Fruit fly (Drosophila melanogaster) whole organism, embryonic: ENCODE data around the gene CG42792.

ENCODE experiments used
- CG10209 ChIP-seq: fragments of 200-800 bp; sonication (Bioruptor generic); optimal IDR thresholded peaks from 3 replicates; lab custom pipeline; 2017; ENCODE audit warnings: missing biosample characterization, mild to moderate bottlenecking, missing genetic modification characterization, missing genetic modification reagents
- CG18011 ChIP-seq: fragments of 200-800 bp; sonication (Bioruptor generic); optimal IDR thresholded peaks from 2 replicates; lab custom pipeline; 2017; ENCODE audit warnings: missing biosample characterization, missing genetic modification characterization, mild to moderate bottlenecking, moderate library complexity, missing genotype
- CG18262 ChIP-seq: fragments of 200-800 bp; optimal IDR thresholded peaks from 3 replicates; lab custom pipeline; 2019; ENCODE audit warnings: missing biosample characterization, mild to moderate bottlenecking, missing genetic modification characterization, moderate library complexity
- CG3847 ChIP-seq: fragments of 200-800 bp; sonication (Bioruptor generic); IDR thresholded peaks from 2 replicates; pipeline ENCODE4 v1.3.6; 2022; ENCODE audit warnings: missing biosample characterization, missing genetic modification characterization
- CG6654 ChIP-seq: fragments of 200-800 bp; sonication (Bioruptor generic); optimal IDR thresholded peaks from 2 replicates; lab custom pipeline; 2017; ENCODE audit warnings: missing biosample characterization, mild to moderate bottlenecking, missing genetic modification characterization
- CG6791 ChIP-seq: fragments of 200-800 bp; sonication (Bioruptor generic); IDR thresholded peaks from 3 replicates; pipeline ENCODE4 v1.3.6; 2022; ENCODE audit warnings: missing biosample characterization, missing genetic modification characterization; ENCODE audit not compliant: partially characterized antibody
- CG8281 ChIP-seq: fragments of 200-800 bp; sonication (Bioruptor generic); optimal IDR thresholded peaks from 2 replicates; lab custom pipeline; 2018; ENCODE audit warnings: missing biosample characterization, mild to moderate bottlenecking, missing genetic modification characterization, moderate library complexity
- CoRest ChIP-seq: fragments of 200-800 bp; sonication (Bioruptor generic); optimal IDR thresholded peaks from 3 replicates; lab custom pipeline; 2018; ENCODE audit warnings: missing biosample characterization, mild to moderate bottlenecking, missing genetic modification characterization, moderate library complexity
- Pdp1 ChIP-seq, 2 experiments: fragments of 200-800 bp; sonication (Bioruptor generic); optimal IDR thresholded peaks; 3 replicates each; lab custom pipeline; 2016; ENCODE audit warnings: missing biosample characterization in 2 of 2, missing genetic modification characterization in 2 of 2, mild to moderate bottlenecking in 1 of 2, moderate library complexity in 1 of 2
- Ravus ChIP-seq: fragments of 200-800 bp; sonication (Bioruptor generic); IDR thresholded peaks from 2 replicates; pipeline ENCODE4 v1.3.6; 2022; ENCODE audit warnings: missing biosample characterization, missing genetic modification characterization
- Sry-δ ChIP-seq: fragments of 200-800 bp; sonication (Bioruptor generic); optimal IDR thresholded peaks from 2 replicates; lab custom pipeline; 2016; ENCODE audit warnings: missing biosample characterization, missing genetic modification characterization
- crol ChIP-seq: fragments of 200-800 bp; sonication (Bioruptor generic); IDR thresholded peaks from 2 replicates; pipeline ENCODE4 v1.3.6; 2022; ENCODE audit warnings: missing biosample characterization, missing genetic modification characterization
- en ChIP-seq: fragments of 200-800 bp; sonication (Bioruptor generic); optimal IDR thresholded peaks from 2 replicates; lab custom pipeline; 2016; ENCODE audit warnings: missing biosample characterization, missing genetic modification characterization
- ewg ChIP-seq: fragments of 200-800 bp; sonication (Bioruptor generic); optimal IDR thresholded peaks from 3 replicates; lab custom pipeline; 2017; ENCODE audit warnings: mild to moderate bottlenecking, missing biosample characterization, missing genetic modification reagents, missing genetic modification characterization
- exex ChIP-seq: fragments of 200-800 bp; sonication (Bioruptor generic); optimal IDR thresholded peaks from 4 replicates; lab custom pipeline; 2018; ENCODE audit warnings: missing biosample characterization, mild to moderate bottlenecking, missing genetic modification characterization, moderate library complexity
- fru ChIP-seq: fragments of >200 bp; optimal IDR thresholded peaks from 2 replicates; lab custom pipeline; 2017
- nmo ChIP-seq: fragments of 200-800 bp; sonication (Bioruptor generic); optimal IDR thresholded peaks from 2 replicates; lab custom pipeline; 2018; ENCODE audit warnings: missing biosample characterization, mild to moderate bottlenecking, missing genetic modification characterization, moderate library complexity
- odd ChIP-seq: fragments of 200-800 bp; sonication (Bioruptor generic); optimal IDR thresholded peaks from 2 replicates; lab custom pipeline; 2017; ENCODE audit warnings: missing biosample characterization, mild to moderate bottlenecking, missing genetic modification characterization
- sob ChIP-seq: fragments of 200-800 bp; sonication (Bioruptor generic); IDR thresholded peaks from 2 replicates; pipeline ENCODE4 v1.3.6; 2022; ENCODE audit warnings: missing biosample characterization, missing genetic modification characterization
- vvl ChIP-seq: fragments of 200-800 bp; sonication (Bioruptor generic); IDR thresholded peaks from 2 replicates; pipeline ENCODE4 v1.3.6; 2022; ENCODE audit warnings: missing biosample characterization, missing genetic modification characterization

The CG42792 gene

dm6 chr2L:15852292-15852691 lies 13.0 kb downstream of the CG42792 start, which contains the start of gene CG13243:
Gene CG13243, plus strand, starts transcription at chr2L:15852592.
- no peak for TF ChIP-seq ewg (GFP tag; lab: Kevin White, UChicago)
- TF ChIP-seq vvl (GFP tag; lab: Robert Waterston, UW), result no peak
- TF ChIP-seq crol (GFP tag; lab: Robert Waterston, UW), result no peak
- TF ChIP-seq nmo, result no peak
- no peak for TF ChIP-seq fru (lab: Kevin White, UChicago)
- TF ChIP-seq CG18011 (GFP tag; lab: Kevin White, UChicago), result no peak
- TF ChIP-seq, all 482 proteins: peak for 0

- no peak for TF ChIP-seq Pdp1 (GFP tag; optimal IDR thresholded peaks at IDR 0.05; lab: Kevin White, UChicago)
- TF ChIP-seq en, result no peak
- TF ChIP-seq Ravus (GFP tag; lab: Robert Waterston, UW), result no peak
- TF ChIP-seq CG6791, result no peak
- no peak for TF ChIP-seq CG6654
- no peak for TF ChIP-seq CG18262 (tag; lab: Kevin White, UChicago)
- no peak for TF ChIP-seq exex
Measured at dm6 chr2L:15846600-15846999, 18.7 kb downstream of the CG42792 start.

dm6 chr2L:15835558-15835957 lies 29.7 kb downstream of the CG42792 start, which contains the start of gene CG18518:
Gene CG18518, minus strand, starts transcription at chr2L:15835658.
- TF ChIP-seq sob (GFP tag; lab: Robert Waterston, UW) (no peak), Sry-δ (no peak), CG3847 (GFP tag; lab: Robert Waterston, UW) (no peak), CG8281 (tag; lab: Kevin White, UChicago) (no peak), odd (GFP tag; lab: Kevin White, UChicago) (no peak), CG10209 (GFP tag; lab: Kevin White, UChicago) (no peak), CoRest (no peak)
